Worm (Caenorhabditis elegans) whole organism, mixed stage, embryonic: ENCODE measurements around the gene F59B2.15.

Source experiments
- bed-3 ChIP-seq: fragments of 200-800 bp; sonication (Bioruptor generic); optimal IDR thresholded peaks from 3 replicates; lab custom pipeline; 2018; ENCODE audit warnings: mild to moderate bottlenecking, missing genetic modification characterization, moderate library complexity, missing compliant biosample characterization
- blmp-1 ChIP-seq: fragments of 150-350 bp; optimal IDR thresholded peaks from 2 replicates; lab custom pipeline; 2014; ENCODE audit warnings: missing biosample characterization, missing genetic modification characterization
- ceh-39 ChIP-seq: fragments of 150-350 bp; optimal IDR thresholded peaks from 2 replicates; lab custom pipeline; 2014; ENCODE audit warnings: missing biosample characterization, missing genetic modification characterization
- ceh-43 ChIP-seq: fragments of 200-800 bp; sonication (Bioruptor generic); optimal IDR thresholded peaks from 2 replicates; lab custom pipeline; 2018; ENCODE audit warnings: mild to moderate bottlenecking, missing genetic modification characterization, moderate library complexity, missing compliant biosample characterization
- ceh-83 ChIP-seq: fragments of 200-800 bp; sonication (Bioruptor generic); optimal IDR thresholded peaks from 2 replicates; lab custom pipeline; 2018; ENCODE audit warnings: mild to moderate bottlenecking, missing genetic modification characterization, missing compliant biosample characterization
- cnd-1 ChIP-seq: fragments of 200-800 bp; sonication (Bioruptor generic); optimal IDR thresholded peaks from 2 replicates; lab custom pipeline; 2018; ENCODE audit warnings: mild to moderate bottlenecking, missing genetic modification characterization, missing compliant biosample characterization
- drap-1 ChIP-seq: fragments of 200-800 bp; sonication (Bioruptor generic); optimal IDR thresholded peaks from 3 replicates; lab custom pipeline; 2018; ENCODE audit warnings: mild to moderate bottlenecking, missing genetic modification characterization, missing compliant biosample characterization
- elt-1 ChIP-seq: sonication (generic microtip); optimal IDR thresholded peaks from 2 replicates; lab custom pipeline; 2017; ENCODE audit warnings: missing genetic modification characterization, mild to moderate bottlenecking, missing compliant biosample characterization, antibody characterized with exemption, moderate library complexity, borderline replicate concordance; ENCODE audit not compliant: insufficient read depth
- elt-3 ChIP-seq: fragments of 150-350 bp; optimal IDR thresholded peaks from 2 replicates; lab custom pipeline; 2014; ENCODE audit warnings: missing biosample characterization, missing genetic modification characterization
- ham-2 ChIP-seq: fragments of 200-800 bp; sonication (Bioruptor generic); optimal IDR thresholded peaks from 2 replicates; lab custom pipeline; 2018; ENCODE audit warnings: mild to moderate bottlenecking, missing genetic modification characterization, missing compliant biosample characterization
- hlh-1 ChIP-seq: fragments of 150-350 bp; optimal IDR thresholded peaks from 2 replicates; lab custom pipeline; 2014; ENCODE audit warnings: missing biosample characterization, missing genetic modification reagents, missing genetic modification characterization
- lin-13 ChIP-seq: fragments of 150-350 bp; optimal IDR thresholded peaks from 2 replicates; lab custom pipeline; 2014; ENCODE audit warnings: missing biosample characterization, missing genetic modification characterization
- lin-32 ChIP-seq: fragments of 200-800 bp; sonication (Bioruptor generic); optimal IDR thresholded peaks from 2 replicates; lab custom pipeline; 2018; ENCODE audit warnings: mild to moderate bottlenecking, missing genetic modification characterization, missing compliant biosample characterization
- lsy-2 ChIP-seq: fragments of 150-350 bp; optimal IDR thresholded peaks from 2 replicates; lab custom pipeline; 2014; ENCODE audit warnings: missing biosample characterization, missing genetic modification characterization
- mab-5 ChIP-seq: fragments of 150-350 bp; optimal IDR thresholded peaks from 2 replicates; lab custom pipeline; 2014; ENCODE audit warnings: missing biosample characterization, missing genetic modification characterization
- mep-1 ChIP-seq: fragments of 150-350 bp; optimal IDR thresholded peaks from 2 replicates; lab custom pipeline; 2017; ENCODE audit warnings: missing biosample characterization, missing genetic modification reagents, missing genetic modification characterization, inconsistent platforms
- nhr-12 ChIP-seq: fragments of 150-350 bp; optimal IDR thresholded peaks from 2 replicates; lab custom pipeline; 2014; ENCODE audit warnings: missing biosample characterization, missing genetic modification characterization
- nhr-237 ChIP-seq: fragments of 150-350 bp; optimal IDR thresholded peaks from 2 replicates; lab custom pipeline; 2014; ENCODE audit warnings: missing biosample characterization, missing genetic modification characterization
- nhr-76 ChIP-seq: sonication (generic microtip); optimal IDR thresholded peaks from 2 replicates; lab custom pipeline; 2017; ENCODE audit warnings: missing biosample characterization, missing genetic modification characterization
- pha-4 ChIP-seq: fragments of 150-350 bp; optimal IDR thresholded peaks from 2 replicates; lab custom pipeline; 2018; ENCODE audit warnings: missing biosample characterization, missing genetic modification reagents, missing genetic modification characterization
- sem-2 ChIP-seq: fragments of 200-800 bp; sonication (Bioruptor generic); optimal IDR thresholded peaks from 2 replicates; lab custom pipeline; 2018; ENCODE audit warnings: mild to moderate bottlenecking, missing genetic modification characterization, missing compliant biosample characterization
- snpc-4 ChIP-seq: fragments of 150-350 bp; optimal IDR thresholded peaks from 2 replicates; lab custom pipeline; 2014; ENCODE audit warnings: missing biosample characterization, missing genetic modification characterization
- sptf-1 ChIP-seq: sonication (generic microtip); optimal IDR thresholded peaks from 2 replicates; lab custom pipeline; 2017; ENCODE audit warnings: mild to moderate bottlenecking, missing genetic modification characterization, moderate library complexity, missing compliant biosample characterization
- tbx-8 ChIP-seq: fragments of 200-800 bp; sonication (Bioruptor generic); optimal IDR thresholded peaks from 2 replicates; lab custom pipeline; 2018; ENCODE audit warnings: mild to moderate bottlenecking, missing genetic modification characterization, moderate library complexity, missing compliant biosample characterization
- unc-120 ChIP-seq: sonication (generic microtip); optimal IDR thresholded peaks from 2 replicates; lab custom pipeline; 2017; ENCODE audit warnings: missing genetic modification characterization, missing compliant biosample characterization; ENCODE audit not compliant: poor library complexity, severe bottlenecking
- unc-39 ChIP-seq: fragments of 150-350 bp; optimal IDR thresholded peaks from 2 replicates; lab custom pipeline; 2014; ENCODE audit warnings: missing biosample characterization, missing genetic modification characterization
- unc-62 ChIP-seq: fragments of 150-350 bp; optimal IDR thresholded peaks from 2 replicates; lab custom pipeline; 2014; ENCODE audit warnings: missing biosample characterization, missing genetic modification reagents, missing genetic modification characterization
- zip-8 ChIP-seq: fragments of 150-350 bp; optimal IDR thresholded peaks from 2 replicates; lab custom pipeline; 2014; ENCODE audit warnings: missing biosample characterization, missing genetic modification characterization
- ztf-11 ChIP-seq: fragments of 150-350 bp; optimal IDR thresholded peaks from 2 replicates; lab custom pipeline; 2014; ENCODE audit warnings: missing biosample characterization, missing genetic modification characterization

Gene F59B2.15

DNA sequence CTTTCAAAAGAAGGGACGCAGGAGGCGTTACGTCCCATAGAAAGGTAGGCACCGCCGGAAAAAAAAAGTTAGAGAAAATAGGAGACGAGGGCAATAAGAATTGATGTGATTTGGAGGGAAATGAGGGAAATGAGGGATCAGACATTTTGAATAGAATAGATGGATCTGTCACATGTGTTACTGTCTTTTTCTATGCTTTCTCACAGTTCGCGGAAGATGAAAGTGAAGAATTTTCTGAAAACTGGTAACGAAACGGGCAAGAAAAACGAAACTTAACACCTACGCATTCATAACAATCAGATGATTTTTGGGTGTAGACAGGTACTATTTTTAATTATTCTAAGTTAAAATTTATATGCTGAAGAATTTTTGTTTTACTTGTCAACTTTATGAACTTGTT is 35.2 kb upstream of the F59B2.15 start, which contains the start of gene R107.9:
R107.9 (plus strand) TSS at position 301 of the 400 bp plus-strand sequence.
- TF ChIP-seq nhr-237 (tag; lab: Kevin White, UChicago) (no peak), mab-5 (tag; lab: Kevin White, UChicago) (no peak), elt-1 (tag; lab: Kevin White, UChicago) (no peak), ceh-39 (tag; lab: Kevin White, UChicago) (no peak), pha-4 (tag; lab: Kevin White, UChicago) (no peak), nhr-12 (no peak), mep-1 (tag; lab: Kevin White, UChicago) (no peak)

DNA sequence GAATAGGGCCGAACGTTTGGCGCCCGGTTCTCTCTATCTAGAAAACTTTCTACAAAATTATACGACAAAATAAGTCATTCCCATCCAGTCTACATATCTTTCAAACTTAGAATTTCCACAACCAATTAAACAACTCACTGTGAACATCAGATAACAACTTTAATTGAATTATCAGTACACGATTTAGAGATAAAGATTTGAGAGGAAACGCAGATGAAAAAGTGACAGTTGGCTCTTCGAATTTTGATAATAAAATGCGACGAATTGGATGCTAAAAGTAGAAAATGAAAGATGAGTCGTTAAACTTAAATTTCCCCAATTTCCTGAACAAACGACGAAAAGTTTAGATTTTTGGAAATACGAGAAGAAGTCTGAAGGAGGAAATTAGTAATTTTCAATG is 32.6 kb upstream of the F59B2.15 start:
- TF ChIP-seq snpc-4 (no peak), ceh-83 (GFP tag; lab: Kevin White, UChicago) (no peak), nhr-237 (tag; lab: Kevin White, UChicago) (no peak), unc-62 (no peak), unc-120 (tag; lab: Kevin White, UChicago) (no peak), mab-5 (tag; lab: Kevin White, UChicago) (no peak), sptf-1 (tag; lab: Kevin White, UChicago) (no peak), cnd-1 (tag; lab: Kevin White, UChicago) (no peak), elt-3 (tag; lab: Kevin White, UChicago) (no peak), nhr-12 (no peak), drap-1 (GFP tag; lab: Kevin White, UChicago) (no peak), zip-8 (tag; lab: Kevin White, UChicago) (no peak), blmp-1 (tag; lab: Kevin White, UChicago) (no peak), lin-32 (GFP tag; lab: Kevin White, UChicago) (no peak), nhr-76 (tag; lab: Kevin White, UChicago) (no peak), pha-4 (tag; lab: Kevin White, UChicago) (no peak), ztf-11 (tag; lab: Kevin White, UChicago) (no peak), lsy-2 (tag; lab: Kevin White, UChicago) (no peak)

DNA sequence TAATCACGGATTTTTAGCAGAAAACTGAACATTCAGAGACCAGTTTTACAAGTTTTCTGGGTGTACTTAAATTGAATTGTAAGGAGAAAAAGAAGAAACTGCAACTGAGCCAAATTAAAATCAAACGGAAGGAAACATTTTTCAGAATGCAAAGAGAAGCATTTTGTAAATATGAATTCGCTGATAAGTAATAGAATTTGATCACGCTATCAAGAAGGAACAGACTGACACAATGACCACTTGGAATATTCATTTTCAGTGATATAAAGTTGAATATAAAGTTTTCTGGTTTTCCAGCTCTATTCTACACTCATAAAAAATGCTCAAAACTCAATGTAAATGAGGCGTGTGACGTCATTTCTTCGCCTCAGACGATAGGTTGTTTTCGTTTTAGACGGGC is 31.7 kb upstream of the F59B2.15 start:
- TF ChIP-seq hlh-1 (tag; lab: Kevin White, UChicago) (no peak), zip-8 (tag; lab: Kevin White, UChicago) (peak; percentile 24), bed-3 (no peak), ham-2 (GFP tag; lab: Kevin White, UChicago) (no peak)

DNA sequence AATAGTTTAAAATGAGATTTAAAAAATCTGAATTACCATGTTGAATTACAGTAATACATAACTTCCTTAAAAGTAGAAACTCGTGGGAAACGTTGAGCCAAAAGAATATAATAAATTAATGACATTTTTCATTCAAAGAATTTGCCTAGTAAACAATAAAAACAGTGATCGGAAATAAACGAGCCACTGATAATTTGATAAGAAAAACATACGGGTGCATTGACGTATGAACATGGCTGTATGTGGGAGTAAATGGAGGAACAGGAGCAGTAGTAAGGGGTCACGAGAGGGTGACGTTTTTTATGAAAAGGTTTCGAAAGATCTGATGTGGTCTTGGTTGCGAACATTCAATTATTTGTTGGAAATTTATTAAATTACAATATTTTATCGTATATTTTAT is 28.4 kb upstream of the F59B2.15 start:
- TF ChIP-seq cnd-1 (tag; lab: Kevin White, UChicago) (no peak), pha-4 (tag; lab: Kevin White, UChicago) (no peak), unc-39 (no peak), sem-2 (GFP tag; lab: Kevin White, UChicago) (no peak), ztf-11 (tag; lab: Kevin White, UChicago) (no peak), tbx-8 (no peak), ceh-83 (GFP tag; lab: Kevin White, UChicago) (no peak), mep-1 (tag; lab: Kevin White, UChicago) (no peak), lin-13 (tag; lab: Kevin White, UChicago) (no peak), nhr-76 (tag; lab: Kevin White, UChicago) (no peak), drap-1 (GFP tag; lab: Kevin White, UChicago) (no peak), ceh-39 (tag; lab: Kevin White, UChicago) (no peak), ceh-43 (no peak), nhr-237 (tag; lab: Kevin White, UChicago) (no peak), hlh-1 (tag; lab: Kevin White, UChicago) (no peak), blmp-1 (tag; lab: Kevin White, UChicago) (no peak), unc-120 (tag; lab: Kevin White, UChicago) (no peak), nhr-12 (no peak)
- TF ChIP-seq, all 35 proteins: peak for 0

DNA sequence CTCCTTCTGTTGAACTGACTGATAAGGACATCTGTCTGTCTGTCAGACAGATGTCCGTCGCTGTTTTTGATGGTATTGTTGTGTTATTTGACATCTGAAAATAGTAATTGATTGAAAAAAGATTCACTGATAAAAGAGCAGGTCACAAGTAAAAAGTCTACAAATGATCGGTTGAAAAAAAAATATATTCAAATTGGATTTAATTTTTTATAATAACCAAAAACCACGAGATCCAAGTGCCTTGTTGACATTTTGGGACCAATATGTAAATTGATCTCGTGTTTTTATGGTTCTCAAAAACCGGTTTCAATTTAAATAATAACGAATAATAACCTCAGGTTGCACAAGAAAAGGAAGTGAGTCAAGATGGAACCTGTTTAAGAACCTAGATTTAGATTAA is 24.5 kb upstream of the F59B2.15 start, which contains the start of gene F59B2.13:
F59B2.13 (minus strand) TSS at position 101 of the 400 bp plus-strand sequence.
- TF ChIP-seq ceh-39 (tag; lab: Kevin White, UChicago) (no peak), blmp-1 (tag; lab: Kevin White, UChicago) (no peak), sem-2 (GFP tag; lab: Kevin White, UChicago) (no peak)
